Worm (Caenorhabditis elegans) whole organism, L4 larva: ENCODE measurements around the gene eri-9.

ENCODE experiments used
- F10B5.3 ChIP-seq: sonication (generic microtip); optimal IDR thresholded peaks from 2 replicates; lab custom pipeline; 2016; ENCODE audit warnings: mild to moderate bottlenecking, missing genetic modification characterization, missing compliant biosample characterization
- R02D3.7 ChIP-seq: fragments of 150-350 bp; sonication (generic microtip); optimal IDR thresholded peaks from 3 replicates; lab custom pipeline; 2014; ENCODE audit warnings: missing biosample characterization, missing genetic modification characterization
- T20F7.1 ChIP-seq: fragments of 200-800 bp; sonication (Bioruptor generic); optimal IDR thresholded peaks from 2 replicates; lab custom pipeline; 2018; ENCODE audit warnings: mild to moderate bottlenecking, missing genetic modification characterization, missing compliant biosample characterization
- Y48G9A.11 ChIP-seq: fragments of 200-800 bp; sonication (Bioruptor generic); IDR thresholded peaks from 2 replicates; pipeline ENCODE4 v1.3.6; 2022; ENCODE audit warnings: missing genetic modification reagents, missing genetic modification characterization, missing compliant biosample characterization
- ZK337.2 ChIP-seq: fragments of 200-800 bp; sonication (Bioruptor generic); IDR thresholded peaks from 2 replicates; pipeline ENCODE4 v1.3.6; 2022; ENCODE audit warnings: missing genetic modification reagents, missing genetic modification characterization, missing compliant biosample characterization
- aha-1 ChIP-seq: fragments of 150-350 bp; peaks from one replicate; lab custom pipeline; 2014; ENCODE audit warnings: missing biosample characterization, missing genetic modification characterization
- aly-2 ChIP-seq: sonication (generic microtip); optimal IDR thresholded peaks from 2 replicates; lab custom pipeline; 2018; ENCODE audit warnings: missing biosample characterization, missing genetic modification characterization
- ama-1 ChIP-seq: fragments of 150-350 bp; optimal IDR thresholded peaks from 2 replicates; lab custom pipeline; 2014; ENCODE audit warnings: inconsistent platforms, mixed read lengths
- arid-1 ChIP-seq: fragments of 200-800 bp; sonication (Bioruptor generic); conservative IDR thresholded peaks from 2 replicates; pipeline ENCODE4 v1.3.6; 2022; ENCODE audit warnings: missing genetic modification reagents, missing genetic modification characterization, missing compliant biosample characterization
- attf-4 ChIP-seq: sonication (generic microtip); optimal IDR thresholded peaks from 3 replicates; lab custom pipeline; 2017; ENCODE audit warnings: missing biosample characterization, missing genetic modification characterization
- ceh-20 ChIP-seq: fragments of 200-800 bp; sonication (Bioruptor generic); IDR thresholded peaks from 2 replicates; pipeline ENCODE4 v1.3.6; 2022; ENCODE audit warnings: missing genetic modification reagents, missing genetic modification characterization, missing compliant biosample characterization
- ctbp-1 ChIP-seq: fragments of 200-800 bp; sonication (Bioruptor generic); IDR thresholded peaks from 2 replicates; pipeline ENCODE4 v1.3.6; 2022; ENCODE audit warnings: missing genetic modification reagents, missing genetic modification characterization, missing compliant biosample characterization
- dmd-9 ChIP-seq: fragments of 200-800 bp; sonication (Bioruptor generic); IDR thresholded peaks from 2 replicates; pipeline ENCODE4 v1.3.6; 2022; ENCODE audit warnings: missing genetic modification reagents, missing genetic modification characterization, missing compliant biosample characterization
- dpl-1 ChIP-seq: fragments of 150-350 bp; optimal IDR thresholded peaks from 2 replicates; lab custom pipeline; 2014; ENCODE audit warnings: missing biosample characterization, missing genetic modification reagents, missing genetic modification characterization
- egl-43 ChIP-seq: fragments of 200-800 bp; sonication (Bioruptor generic); IDR thresholded peaks from 2 replicates; pipeline ENCODE4 v1.3.6; 2022; ENCODE audit warnings: missing genetic modification reagents, missing genetic modification characterization, missing compliant biosample characterization
- gei-8 ChIP-seq: fragments of 200-800 bp; sonication (Bioruptor generic); optimal IDR thresholded peaks from 2 replicates; lab custom pipeline; 2018; ENCODE audit warnings: mild to moderate bottlenecking, missing genetic modification characterization, missing compliant biosample characterization
- lin-13 ChIP-seq: fragments of 150-350 bp; optimal IDR thresholded peaks from 2 replicates; lab custom pipeline; 2014; ENCODE audit warnings: missing biosample characterization, missing genetic modification reagents, missing genetic modification characterization
- lir-3 ChIP-seq: sonication (generic microtip); optimal IDR thresholded peaks from 2 replicates; lab custom pipeline; 2016; ENCODE audit warnings: mild to moderate bottlenecking, missing genetic modification characterization, missing compliant biosample characterization
- lsy-2 ChIP-seq, 2 experiments: fragments of 150-350 bp in 1 of 2; sonication (generic microtip) in 1 of 2; optimal IDR thresholded peaks; 2 replicates each; lab custom pipeline; 2014 to 2017; ENCODE audit warnings: missing biosample characterization in 2 of 2, missing genetic modification characterization in 2 of 2
- madf-5 ChIP-seq, 2 experiments: fragments of 200-800 bp; sonication (Bioruptor generic); IDR thresholded peaks; 2 replicates each; pipeline ENCODE4 v1.3.6; 2022; ENCODE audit warnings: missing compliant biosample characterization in 2 of 2, missing genetic modification characterization in 2 of 2
- madf-9 ChIP-seq: fragments of 200-800 bp; sonication (Bioruptor generic); conservative IDR thresholded peaks from 2 replicates; pipeline ENCODE4 v1.3.6; 2022; ENCODE audit warnings: missing genetic modification reagents, missing genetic modification characterization, missing compliant biosample characterization
- mdl-1 ChIP-seq, 2 experiments: fragments of 150-350 bp in 1 of 2; sonication (generic microtip) in 1 of 2; optimal IDR thresholded peaks; 2 replicates each; lab custom pipeline; 2014 to 2017; ENCODE audit warnings: missing biosample characterization in 2 of 2, missing genetic modification characterization in 2 of 2
- mdt-29 ChIP-seq: fragments of 200-800 bp; sonication (Bioruptor generic); IDR thresholded peaks from 2 replicates; pipeline ENCODE4 v1.3.6; 2022; ENCODE audit warnings: missing genetic modification reagents, missing genetic modification characterization, missing compliant biosample characterization
- mes-2 ChIP-seq: sonication (generic microtip); optimal IDR thresholded peaks from 2 replicates; lab custom pipeline; 2016; ENCODE audit warnings: missing genotype, mild to moderate bottlenecking, missing genetic modification characterization, missing compliant biosample characterization; ENCODE audit not compliant: poor library complexity, severe bottlenecking
- nhr-10 ChIP-seq: fragments of 150-350 bp; optimal IDR thresholded peaks from 2 replicates; lab custom pipeline; 2014; ENCODE audit warnings: missing biosample characterization, missing genetic modification characterization
- nhr-102 ChIP-seq: sonication (generic microtip); optimal IDR thresholded peaks from 2 replicates; lab custom pipeline; 2016; ENCODE audit warnings: mild to moderate bottlenecking, missing genetic modification characterization, moderate library complexity, missing compliant biosample characterization
- nhr-28 ChIP-seq: fragments of 150-350 bp; optimal IDR thresholded peaks from 2 replicates; lab custom pipeline; 2014; ENCODE audit warnings: missing biosample characterization, missing genetic modification characterization
- nhr-41 ChIP-seq: fragments of 200-800 bp; sonication (Bioruptor generic); IDR thresholded peaks from 2 replicates; pipeline ENCODE4 v1.3.6; 2022; ENCODE audit warnings: missing genetic modification reagents, missing genetic modification characterization, missing compliant biosample characterization
- nhr-42 ChIP-seq: fragments of 200-800 bp; sonication (Bioruptor generic); IDR thresholded peaks from 2 replicates; pipeline ENCODE4 v1.3.6; 2022; ENCODE audit warnings: missing genetic modification characterization, missing compliant biosample characterization
- nhr-77 ChIP-seq: fragments of 150-350 bp; optimal IDR thresholded peaks from 2 replicates; lab custom pipeline; 2014; ENCODE audit warnings: missing biosample characterization, missing genetic modification characterization
- pqm-1 ChIP-seq: sonication (generic microtip); optimal IDR thresholded peaks from 2 replicates; lab custom pipeline; 2017; ENCODE audit warnings: missing biosample characterization, missing genetic modification characterization
- set-16 ChIP-seq: fragments of 200-800 bp; sonication (Bioruptor generic); IDR thresholded peaks from 2 replicates; pipeline ENCODE4 v1.3.6; 2022; ENCODE audit warnings: missing genetic modification reagents, missing genetic modification characterization, missing compliant biosample characterization
- skn-1 ChIP-seq: fragments of 150-350 bp; optimal IDR thresholded peaks from 2 replicates; lab custom pipeline; 2014; ENCODE audit warnings: missing biosample characterization, missing genetic modification characterization
- snpc-1.2 ChIP-seq: fragments of 200-800 bp; sonication (Bioruptor generic); IDR thresholded peaks from 2 replicates; pipeline ENCODE4 v1.3.6; 2022; ENCODE audit warnings: missing genetic modification reagents, missing genetic modification characterization, missing compliant biosample characterization
- unc-62 ChIP-seq, 3 experiments: fragments of 150-350 bp in 1 of 3; sonication (generic microtip); optimal IDR thresholded peaks in 2 of 3; peaks in 1 of 3; 1 replicate in 1 of 3; 2 replicates in 2 of 3; lab custom pipeline; 2014 to 2017; ENCODE audit warnings: missing biosample characterization in 3 of 3, missing genetic modification characterization in 3 of 3, missing genetic modification reagents in 3 of 3, missing genotype in 1 of 3
- vab-7 ChIP-seq: fragments of 200-800 bp; sonication (Bioruptor generic); IDR thresholded peaks from 2 replicates; pipeline ENCODE4 v1.3.6; 2022; ENCODE audit warnings: missing genetic modification reagents, missing genetic modification characterization, missing compliant biosample characterization

Gene eri-9

DNA sequence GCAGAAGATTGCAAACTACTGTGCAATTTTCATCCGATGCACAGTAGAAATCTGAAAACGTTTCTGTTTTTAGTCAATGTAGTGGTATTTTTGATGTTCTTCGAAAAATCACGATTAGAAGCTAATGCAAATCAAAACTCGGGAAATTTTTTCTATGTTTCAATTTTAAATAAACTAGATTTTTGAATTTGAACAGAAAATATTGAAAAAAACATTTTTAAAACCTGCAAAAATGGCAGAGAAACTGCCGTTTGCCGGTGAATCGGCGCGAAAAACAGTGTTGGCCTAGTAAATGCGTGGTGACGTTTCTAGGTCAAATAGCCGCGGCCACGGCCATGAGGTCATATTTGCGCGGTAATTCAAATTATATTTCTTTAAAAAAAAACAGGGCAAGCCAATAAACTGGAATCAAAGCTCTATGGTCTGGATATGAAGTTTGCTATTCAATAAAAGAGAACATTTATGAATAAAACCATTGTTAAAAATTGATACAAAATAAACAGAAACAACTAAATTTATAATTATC lies 2.0 kb upstream of the eri-9 start, which contains the start of gene set-2 (continued):
- TF ChIP-seq skn-1 (tag; lab: Kevin White, UChicago): no peak
- peak; percentile 2 for TF ChIP-seq ama-1
- no peak for TF ChIP-seq egl-43
- peak; percentile 99 for TF ChIP-seq mes-2 (tag; lab: Kevin White, UChicago)
- TF ChIP-seq madf-9 (GFP tag; lab: Robert Waterston, UW): 0 out of 2 replicates have a peak, but pooled peaks have one; percentile 20
- TF ChIP-seq ctbp-1 (GFP tag; lab: Robert Waterston, UW): no peak
- peak; percentile 42 for TF ChIP-seq lin-13 (GFP tag; lab: Kevin White, UChicago)
- no peak for TF ChIP-seq attf-4 (tag; lab: Kevin White, UChicago)
- peak; percentile 63 for TF ChIP-seq arid-1 (GFP tag; lab: Robert Waterston, UW)
- TF ChIP-seq R02D3.7: no peak
- TF ChIP-seq mdt-29 (GFP tag; lab: Robert Waterston, UW): no peak
- 0 out of 2 replicates have a peak, but pooled peaks have one; percentile 18 for TF ChIP-seq vab-7 (GFP tag; lab: Robert Waterston, UW)
- TF ChIP-seq Y48G9A.11 (GFP tag; lab: Robert Waterston, UW): peak; percentile 68
- TF ChIP-seq nhr-28 (tag; lab: Kevin White, UChicago): no peak
- TF ChIP-seq nhr-10: no peak
- TF ChIP-seq nhr-102 (tag; lab: Kevin White, UChicago): peak; percentile 29
- TF ChIP-seq F10B5.3 (tag; lab: Kevin White, UChicago): no peak
- TF ChIP-seq, all 104 proteins: peak for 29

DNA sequence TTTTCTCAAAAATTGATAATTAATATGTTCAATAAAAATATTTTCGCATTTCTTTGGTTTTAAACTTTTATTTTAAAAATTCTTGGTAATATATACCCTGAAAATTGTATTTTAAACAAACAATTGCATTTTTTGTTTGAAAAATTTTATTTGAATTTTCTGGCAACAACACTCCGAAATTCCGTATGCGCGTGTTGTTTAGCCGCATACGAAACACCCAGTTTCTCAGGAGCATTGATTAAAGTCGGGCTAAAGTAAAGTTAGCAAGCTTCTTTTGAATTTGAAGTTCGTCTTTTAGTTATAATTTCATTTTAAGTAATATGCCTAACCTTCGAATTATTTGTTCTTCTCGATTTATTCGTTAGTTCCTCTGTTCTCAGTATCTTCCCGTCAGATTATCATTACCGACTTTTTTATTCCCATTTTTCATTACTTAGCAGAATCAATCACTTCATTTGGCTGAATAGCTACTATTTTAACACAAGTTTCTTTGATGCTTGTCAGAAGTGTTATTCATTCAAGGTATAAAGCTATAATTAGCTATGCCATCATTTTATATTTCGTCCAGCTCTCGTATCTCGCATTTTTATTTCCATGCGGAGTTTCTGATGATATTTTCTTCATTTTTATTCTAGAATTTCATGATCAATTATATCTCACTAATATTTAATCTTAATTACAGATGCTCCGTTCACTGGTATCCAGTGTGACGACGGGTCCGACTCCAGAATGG lies 2.8 kb downstream of the eri-9 start, which contains the start of gene mrps-18C:
TSS of gene mrps-18C (plus strand) at position 683 of the 733 bp plus-strand sequence.
- TF ChIP-seq T20F7.1 (peak; percentile 93), Y48G9A.11 (GFP tag; lab: Robert Waterston, UW) (peak; percentile 60; the same call in 1 of the 2 replicates), lsy-2 (tag; optimal IDR thresholded peaks at IDR 0.05; lab: Kevin White, UChicago) (peak in 1 of 2 experiments; percentile 52), unc-62 (GFP tag; optimal IDR thresholded peaks at IDR 0.05 in 1 of 2; lab: Kevin White, UChicago) (peak in 1 of 2 experiments; percentile 28), unc-62 (tag; optimal IDR thresholded peaks at IDR 0.05; lab: Kevin White, UChicago) (no peak), dmd-9 (no peak), dpl-1 (peak; percentile 40), mes-2 (tag; lab: Kevin White, UChicago) (peak; percentile 59), aha-1 (tag; lab: Kevin White, UChicago) (peak; percentile 73), set-16 (GFP tag; lab: Robert Waterston, UW) (no peak)
- TF ChIP-seq, all 104 proteins: peak for 7

DNA sequence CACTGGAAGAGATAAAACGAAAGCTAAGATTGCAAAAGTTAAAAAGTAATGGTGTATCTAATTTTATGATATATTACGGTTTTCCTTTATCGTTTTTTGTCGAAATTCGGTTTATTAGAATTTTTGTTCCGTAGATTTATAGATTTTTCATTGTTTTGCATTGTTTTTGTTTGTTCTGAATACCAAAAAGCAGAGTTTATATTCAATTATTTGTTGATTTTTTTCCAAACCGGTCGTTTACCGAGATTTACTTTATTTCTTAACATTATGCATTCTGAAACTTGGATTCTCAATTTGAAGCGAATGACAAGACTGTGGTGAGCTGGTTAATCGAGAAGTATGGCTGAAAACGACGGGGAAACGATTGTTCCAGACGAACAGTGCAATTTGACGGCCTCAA lies 4.8 kb downstream of the eri-9 start, which contains the start of gene fsn-1:
TSS of gene fsn-1 (plus strand) at position 301 of the 400 bp plus-strand sequence.
- TF ChIP-seq aha-1 (tag; lab: Kevin White, UChicago): peak; percentile 72
- no peak for TF ChIP-seq aly-2 (tag; lab: Kevin White, UChicago)
- TF ChIP-seq nhr-77: no peak

DNA sequence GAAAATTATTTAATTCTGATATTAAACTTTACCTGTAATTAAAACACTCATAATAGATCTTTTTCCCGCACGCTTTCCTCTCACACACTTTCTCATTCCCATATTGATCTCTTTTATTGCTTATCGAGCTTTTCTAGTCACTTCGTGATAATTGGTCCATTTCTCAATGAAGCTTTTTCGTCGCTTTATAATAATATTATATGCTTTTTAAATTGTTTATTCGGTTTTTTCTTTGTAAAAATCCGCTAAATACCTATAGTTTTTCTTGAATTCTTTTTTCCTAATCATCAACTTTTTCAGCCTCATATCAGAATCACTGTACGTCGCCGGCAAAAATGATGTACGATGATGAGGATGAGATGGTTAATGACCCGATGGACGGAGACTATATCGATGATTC lies 7.0 kb downstream of the eri-9 start, which contains the start of gene rpb-2:
TSS of gene rpb-2 (plus strand) at position 301 of the 400 bp plus-strand sequence.
- TF ChIP-seq dpl-1: no peak
- TF ChIP-seq nhr-42 (GFP tag; lab: Robert Waterston, UW): no peak
- TF ChIP-seq mdl-1 (tag; optimal IDR thresholded peaks at IDR 0.05; lab: Kevin White, UChicago): no peak
- TF ChIP-seq nhr-41: no peak
- TF ChIP-seq lir-3 (tag; lab: Kevin White, UChicago): no peak
- TF ChIP-seq ZK337.2 (GFP tag; lab: Robert Waterston, UW): no peak

DNA sequence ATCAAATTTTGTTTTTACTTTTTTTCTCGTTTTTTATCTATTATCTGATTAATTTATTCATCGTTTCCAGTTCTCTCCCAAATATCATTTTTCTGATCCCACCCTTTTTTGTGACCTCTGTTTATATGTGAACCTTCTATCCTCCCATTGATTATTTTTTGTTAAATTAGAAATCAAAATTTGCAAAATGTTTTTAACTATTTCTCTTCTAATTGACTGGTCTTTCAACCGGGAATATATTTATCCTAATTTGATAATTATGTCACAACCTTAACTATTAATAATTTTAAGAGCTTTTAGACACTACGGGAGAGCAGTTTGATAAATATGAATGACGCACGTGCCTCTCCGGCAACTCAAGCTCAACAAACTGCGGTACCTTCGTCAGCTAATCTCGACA lies 12.0 kb downstream of the eri-9 start, which contains the start of gene ntl-9:
TSS of gene ntl-9 (plus strand) at position 301 of the 400 bp plus-strand sequence.
- TF ChIP-seq pqm-1 (no peak), aly-2 (tag; lab: Kevin White, UChicago) (no peak), madf-5 (GFP tag; IDR thresholded peaks at IDR 0.05; lab: Robert Waterston, UW) (no peak), snpc-1.2 (GFP tag; lab: Robert Waterston, UW) (no peak), madf-9 (GFP tag; lab: Robert Waterston, UW) (no peak), Y48G9A.11 (GFP tag; lab: Robert Waterston, UW) (no peak), aha-1 (tag; lab: Kevin White, UChicago) (no peak), mdl-1 (tag; optimal IDR thresholded peaks at IDR 0.05; lab: Kevin White, UChicago) (no peak), gei-8 (GFP tag; lab: Kevin White, UChicago) (no peak), ceh-20 (no peak)
- TF ChIP-seq, all 104 proteins: peak for 0
